In genomic region chr3L:9360217-9360692, dm6 we compare ENCODE assay signal across 1 fruit fly cellular context.
TF ChIP-seq lines count a peak whose summit lies in the region.

Gene Pdxk (plus strand): TSS chr3L:9360316.

TF ChIP-seq in whole organism, embryonic, 481 proteins besides CTCF, POLR2A, EP300 and RAD21 (continued from another document and continues in another):
- TF ChIP-seq CG2120 (GFP tag; optimal IDR thresholded peaks at IDR 0.05; lab: Kevin White, UChicago) (peak; percentile 30), CG8089 (GFP tag; optimal IDR thresholded peaks at IDR 0.05; lab: Kevin White, UChicago) (no peak), Nf-YA (GFP tag; IDR thresholded peaks at IDR 0.05; lab: Robert Waterston, UW) (no peak), CG13123 (GFP tag; optimal IDR thresholded peaks at IDR 0.05; lab: Kevin White, UChicago) (no peak), emc (GFP tag; optimal IDR thresholded peaks at IDR 0.05; lab: Kevin White, UChicago) (no peak), CG11560 (tag; IDR thresholded peaks at IDR 0.05; lab: Robert Waterston, UW) (no peak), aop (GFP tag; IDR thresholded peaks at IDR 0.05; lab: Robert Waterston, UW) (no peak), schlank (tag; optimal IDR thresholded peaks at IDR 0.05; lab: Kevin White, UChicago) (no peak), CG31441 (GFP tag; IDR thresholded peaks at IDR 0.05; lab: Robert Waterston, UW) (0 out of 2 replicates have a peak, but pooled peaks have one; percentile 21), CG12219 (GFP tag; optimal IDR thresholded peaks at IDR 0.05; lab: Kevin White, UChicago) (no peak), CG16815 (GFP tag; optimal IDR thresholded peaks at IDR 0.05; lab: Kevin White, UChicago) (no peak), CG14860 (GFP tag; IDR thresholded peaks at IDR 0.05; lab: Robert Waterston, UW; ENCODE audit: partially characterized antibody) (no peak), jumu (GFP tag; optimal IDR thresholded peaks at IDR 0.05; lab: Kevin White, UChicago) (no peak), CG7271 (tag; optimal IDR thresholded peaks at IDR 0.05; lab: Kevin White, UChicago) (no peak), HLH4C (GFP tag; IDR thresholded peaks at IDR 0.05; lab: Robert Waterston, UW; ENCODE audit: partially characterized antibody) (0 out of 3 replicates have a peak, but pooled peaks have one; percentile 30), CrebB (tag; optimal IDR thresholded peaks at IDR 0.05; lab: Kevin White, UChicago) (peak; percentile 45), CG17359 (tag; optimal IDR thresholded peaks at IDR 0.05; lab: Kevin White, UChicago) (no peak), stwl (tag; optimal IDR thresholded peaks at IDR 0.05; lab: Kevin White, UChicago) (peak; percentile 43), Vsx1 (GFP tag; optimal IDR thresholded peaks at IDR 0.05; lab: Kevin White, UChicago) (no peak), disco-r (GFP tag; optimal IDR thresholded peaks at IDR 0.05; lab: Kevin White, UChicago) (no peak), Sin3A (optimal IDR thresholded peaks at IDR 0.05; lab: Kevin White, UChicago) (no peak), CG7357 (GFP tag; IDR thresholded peaks at IDR 0.05; lab: Robert Waterston, UW) (no peak), NFAT (GFP tag; IDR thresholded peaks at IDR 0.05; lab: Robert Waterston, UW) (no peak; the same call in 1 of the 2 replicates), br (optimal IDR thresholded peaks at IDR 0.05; lab: Kevin White, UChicago) (no peak), CG2889 (GFP tag; IDR thresholded peaks at IDR 0.05; lab: Robert Waterston, UW) (no peak), her (GFP tag; optimal IDR thresholded peaks at IDR 0.05; lab: Kevin White, UChicago) (no peak), trem (tag; optimal IDR thresholded peaks at IDR 0.05; lab: Kevin White, UChicago) (no peak), corto (GFP tag; optimal IDR thresholded peaks at IDR 0.05; lab: Kevin White, UChicago) (no peak), CG7987 (GFP tag; optimal IDR thresholded peaks at IDR 0.05; lab: Kevin White, UChicago) (peak; percentile 52), CG2129 (GFP tag; IDR thresholded peaks at IDR 0.05; lab: Robert Waterston, UW; ENCODE audit: partially characterized antibody) (no peak), CG17385 (GFP tag; optimal IDR thresholded peaks at IDR 0.05; lab: Kevin White, UChicago) (peak; percentile 32), fd102C (GFP tag; optimal IDR thresholded peaks at IDR 0.05; lab: Kevin White, UChicago) (no peak), CG15269 (tag; optimal IDR thresholded peaks at IDR 0.05; lab: Kevin White, UChicago) (no peak), zfh2 (GFP tag; optimal IDR thresholded peaks at IDR 0.05; lab: Kevin White, UChicago) (no peak), NfI (GFP tag; optimal IDR thresholded peaks at IDR 0.05; lab: Kevin White, UChicago) (no peak), Spps (tag; optimal IDR thresholded peaks at IDR 0.05; lab: Kevin White, UChicago) (no peak), hkb (optimal IDR thresholded peaks at IDR 0.05; lab: Kevin White, UChicago) (no peak), hkb (GFP tag; IDR thresholded peaks at IDR 0.05; lab: Robert Waterston, UW) (peak; percentile 37), Opbp (GFP tag; IDR thresholded peaks at IDR 0.05; lab: Robert Waterston, UW; ENCODE audit: partially characterized antibody) (no peak), bigmax (GFP tag; optimal IDR thresholded peaks at IDR 0.05; lab: Kevin White, UChicago) (no peak), CG17568 (GFP tag; optimal IDR thresholded peaks at IDR 0.05; lab: Kevin White, UChicago) (peak; percentile 3), Hr39 (optimal IDR thresholded peaks at IDR 0.05; lab: Kevin White, UChicago) (no peak), al (GFP tag; IDR thresholded peaks at IDR 0.05; lab: Robert Waterston, UW) (no peak), CG9215 (GFP tag; IDR thresholded peaks at IDR 0.05; lab: Robert Waterston, UW) (no peak), so (GFP tag; IDR thresholded peaks at IDR 0.05; lab: Robert Waterston, UW) (peak; percentile 40; the same call in 1 of the 3 replicates), CG2202 (tag; optimal IDR thresholded peaks at IDR 0.05; lab: Kevin White, UChicago) (no peak), dimm (GFP tag; IDR thresholded peaks at IDR 0.05; lab: Robert Waterston, UW) (no peak), CG12299 (tag; optimal IDR thresholded peaks at IDR 0.05; lab: Kevin White, UChicago) (peak; percentile 28), esg (GFP tag; conservative IDR thresholded peaks at IDR 0.05; lab: Robert Waterston, UW) (no peak), CG11695 (GFP tag; IDR thresholded peaks at IDR 0.05; lab: Robert Waterston, UW) (no peak), z (GFP tag; IDR thresholded peaks at IDR 0.05; lab: Robert Waterston, UW) (peak; percentile 94), Six4 (GFP tag; optimal IDR thresholded peaks at IDR 0.05; lab: Kevin White, UChicago) (no peak), hbn (GFP tag; IDR thresholded peaks at IDR 0.05; lab: Robert Waterston, UW; ENCODE audit: partially characterized antibody) (0 out of 2 replicates have a peak, but pooled peaks have one; percentile 22), kah (GFP tag; optimal IDR thresholded peaks at IDR 0.05; lab: Kevin White, UChicago) (peak; percentile 63), CG14965 (GFP tag; optimal IDR thresholded peaks at IDR 0.05; lab: Kevin White, UChicago; ENCODE audit: borderline replicate concordance) (no peak), CG10543 (GFP tag; optimal IDR thresholded peaks at IDR 0.05; lab: Kevin White, UChicago) (peak; percentile 94), HLH3B (GFP tag; IDR thresholded peaks at IDR 0.05; lab: Robert Waterston, UW) (no peak), scrt (GFP tag; optimal IDR thresholded peaks at IDR 0.05; lab: Kevin White, UChicago) (no peak), Nf-YB (GFP tag; optimal IDR thresholded peaks at IDR 0.05; lab: Kevin White, UChicago) (peak; percentile 47), Max (GFP tag; optimal IDR thresholded peaks at IDR 0.05; lab: Kevin White, UChicago) (no peak), nmo (GFP tag; optimal IDR thresholded peaks at IDR 0.05; lab: Kevin White, UChicago) (no peak), CG14667 (GFP tag; IDR thresholded peaks at IDR 0.05; lab: Robert Waterston, UW) (no peak), CG13296 (GFP tag; optimal IDR thresholded peaks at IDR 0.05; lab: Kevin White, UChicago) (peak; percentile 70), Hsf (GFP tag; optimal IDR thresholded peaks at IDR 0.05; lab: Kevin White, UChicago) (no peak), Oli (tag; optimal IDR thresholded peaks at IDR 0.05; lab: Kevin White, UChicago) (no peak), CG3065 (GFP tag; optimal IDR thresholded peaks at IDR 0.05; lab: Kevin White, UChicago) (no peak), odd (GFP tag; optimal IDR thresholded peaks at IDR 0.05; lab: Kevin White, UChicago) (peak; percentile 53), CG6791 (GFP tag; IDR thresholded peaks at IDR 0.05; lab: Robert Waterston, UW; ENCODE audit: partially characterized antibody) (no peak), Hr3 (GFP tag; optimal IDR thresholded peaks at IDR 0.05; lab: Kevin White, UChicago) (no peak), Myb (GFP tag; optimal IDR thresholded peaks at IDR 0.05; lab: Kevin White, UChicago) (peak; percentile 15), CG15601 (tag; optimal IDR thresholded peaks at IDR 0.05; lab: Kevin White, UChicago) (no peak), CG5180 (GFP tag; optimal IDR thresholded peaks at IDR 0.05; lab: Kevin White, UChicago) (no peak), Blimp-1 (GFP tag; optimal IDR thresholded peaks at IDR 0.05; lab: Kevin White, UChicago) (no peak), CG4404 (GFP tag; IDR thresholded peaks at IDR 0.05; lab: Robert Waterston, UW) (no peak), klu (GFP tag; IDR thresholded peaks at IDR 0.05; lab: Robert Waterston, UW) (no peak), Dll (GFP tag; IDR thresholded peaks at IDR 0.05; lab: Robert Waterston, UW; ENCODE audit: partially characterized antibody) (0 out of 4 replicates have a peak, but pooled peaks have one; percentile 40), CG4707 (GFP tag; optimal IDR thresholded peaks at IDR 0.05; lab: Kevin White, UChicago) (no peak), kay (GFP tag; optimal IDR thresholded peaks at IDR 0.05; lab: Kevin White, UChicago) (peak; percentile 34), CG17361 (GFP tag; IDR thresholded peaks at IDR 0.05; lab: Robert Waterston, UW) (no peak), Awh (GFP tag; IDR thresholded peaks at IDR 0.05; lab: Robert Waterston, UW) (no peak), h (optimal IDR thresholded peaks at IDR 0.05; lab: Kevin White, UChicago) (no peak), Antp (GFP tag; optimal IDR thresholded peaks at IDR 0.05; lab: Kevin White, UChicago) (no peak), Pdp1 (GFP tag; optimal IDR thresholded peaks at IDR 0.05; lab: Kevin White, UChicago) (peak in 1 of 2 experiments; percentile 91), Dbx (GFP tag; IDR thresholded peaks at IDR 0.05; lab: Robert Waterston, UW) (no peak), CG12942 (GFP tag; optimal IDR thresholded peaks at IDR 0.05; lab: Kevin White, UChicago) (no peak), kni (GFP tag; optimal IDR thresholded peaks at IDR 0.05; lab: Kevin White, UChicago) (peak; percentile 44), CG12071 (GFP tag; optimal IDR thresholded peaks at IDR 0.05; lab: Kevin White, UChicago) (peak; percentile 22), peb (GFP tag; IDR thresholded peaks at IDR 0.05; lab: Robert Waterston, UW) (no peak), lab (GFP tag; optimal IDR thresholded peaks at IDR 0.05; lab: Kevin White, UChicago) (peak; percentile 49), ac (GFP tag; optimal IDR thresholded peaks at IDR 0.05; lab: Kevin White, UChicago) (no peak), tll (GFP tag; optimal IDR thresholded peaks at IDR 0.05; lab: Kevin White, UChicago) (no peak), ato (GFP tag; IDR thresholded peaks at IDR 0.05; lab: Robert Waterston, UW; ENCODE audit: partially characterized antibody) (no peak), ems (GFP tag; optimal IDR thresholded peaks at IDR 0.05; lab: Kevin White, UChicago) (no peak), CG30403 (GFP tag; optimal IDR thresholded peaks at IDR 0.05; lab: Kevin White, UChicago) (no peak), cwo (GFP tag; optimal IDR thresholded peaks at IDR 0.05; lab: Kevin White, UChicago) (peak; percentile 25), phol (tag; optimal IDR thresholded peaks at IDR 0.05; lab: Kevin White, UChicago) (no peak), CG8478 (optimal IDR thresholded peaks at IDR 0.05; lab: Kevin White, UChicago) (no peak), exex (tag; optimal IDR thresholded peaks at IDR 0.05; lab: Kevin White, UChicago) (peak; percentile 67), stc (GFP tag; IDR thresholded peaks at IDR 0.05; lab: Robert Waterston, UW) (no peak; the same call in 1 of the 2 replicates), H15 (GFP tag; IDR thresholded peaks at IDR 0.05; lab: Robert Waterston, UW) (no peak), CG7839 (tag; optimal IDR thresholded peaks at IDR 0.05; lab: Kevin White, UChicago) (no peak), fru (optimal IDR thresholded peaks at IDR 0.05; lab: Kevin White, UChicago) (no peak), CG18476 (GFP tag; optimal IDR thresholded peaks at IDR 0.05; lab: Kevin White, UChicago) (no peak), Kr (GFP tag; optimal IDR thresholded peaks at IDR 0.05; lab: Kevin White, UChicago) (no peak), ap (GFP tag; IDR thresholded peaks at IDR 0.05; lab: Robert Waterston, UW) (no peak), CG10209 (GFP tag; optimal IDR thresholded peaks at IDR 0.05; lab: Kevin White, UChicago) (no peak), CG8281 (tag; optimal IDR thresholded peaks at IDR 0.05; lab: Kevin White, UChicago) (no peak), CG2875 (GFP tag; optimal IDR thresholded peaks at IDR 0.05; lab: Kevin White, UChicago) (no peak), GATAe (GFP tag; conservative IDR thresholded peaks at IDR 0.05; lab: Robert Waterston, UW) (peak; percentile 89), gfzf (GFP tag; optimal IDR thresholded peaks at IDR 0.05; lab: Kevin White, UChicago) (peak; percentile 63), bsh (GFP tag; optimal IDR thresholded peaks at IDR 0.05; lab: Kevin White, UChicago) (no peak), ab (GFP tag; optimal IDR thresholded peaks at IDR 0.05; lab: Kevin White, UChicago) (no peak), sens-2 (GFP tag; IDR thresholded peaks at IDR 0.05; lab: Robert Waterston, UW) (no peak), CG6813 (GFP tag; optimal IDR thresholded peaks at IDR 0.05; lab: Kevin White, UChicago) (no peak), Bgb (GFP tag; IDR thresholded peaks at IDR 0.05; lab: Robert Waterston, UW; ENCODE audit: partially characterized antibody) (no peak), CG34224 (GFP tag; IDR thresholded peaks at IDR 0.05; lab: Robert Waterston, UW; ENCODE audit: partially characterized antibody) (no peak), CG3726 (GFP tag; IDR thresholded peaks at IDR 0.05; lab: Robert Waterston, UW) (no peak), crc (GFP tag; optimal IDR thresholded peaks at IDR 0.05; lab: Kevin White, UChicago) (no peak), twi (tag; optimal IDR thresholded peaks at IDR 0.05; lab: Kevin White, UChicago) (peak; percentile 40), gem (tag; optimal IDR thresholded peaks at IDR 0.05; lab: Kevin White, UChicago) (no peak), shn (GFP tag; optimal IDR thresholded peaks at IDR 0.05; lab: Kevin White, UChicago) (no peak), CG43689 (GFP tag; IDR thresholded peaks at IDR 0.05; lab: Robert Waterston, UW) (no peak), prd (optimal IDR thresholded peaks at IDR 0.05; lab: Kevin White, UChicago) (no peak), prd (GFP tag; IDR thresholded peaks at IDR 0.05; lab: Robert Waterston, UW) (no peak), wor (GFP tag; IDR thresholded peaks at IDR 0.05; lab: Robert Waterston, UW) (no peak), gcm2 (GFP tag; optimal IDR thresholded peaks at IDR 0.05; lab: Kevin White, UChicago) (no peak), CG15073 (GFP tag; optimal IDR thresholded peaks at IDR 0.05; lab: Kevin White, UChicago) (no peak), CG5245 (GFP tag; optimal IDR thresholded peaks at IDR 0.05; lab: Kevin White, UChicago) (no peak), lmd (GFP tag; IDR thresholded peaks at IDR 0.05; lab: Robert Waterston, UW) (no peak), HLHmδ (GFP tag; optimal IDR thresholded peaks at IDR 0.05; lab: Kevin White, UChicago) (no peak), Atf-2 (GFP tag; optimal IDR thresholded peaks at IDR 0.05; lab: Kevin White, UChicago) (no peak), CG3995 (GFP tag; optimal IDR thresholded peaks at IDR 0.05; lab: Kevin White, UChicago) (no peak), zfh1 (GFP tag; IDR thresholded peaks at IDR 0.05; lab: Robert Waterston, UW) (no peak), Poxn (GFP tag; IDR thresholded peaks at IDR 0.05; lab: Robert Waterston, UW) (no peak), chn (GFP tag; optimal IDR thresholded peaks at IDR 0.05; lab: Kevin White, UChicago) (peak; percentile 59), CG2199 (GFP tag; IDR thresholded peaks at IDR 0.05; lab: Robert Waterston, UW) (no peak), Lhr (GFP tag; optimal IDR thresholded peaks at IDR 0.05; lab: Kevin White, UChicago) (no peak)
